Worm (Caenorhabditis elegans) whole organism, L4 larva: ENCODE data around the gene lact-7.

Source experiments
- D1046.2 ChIP-seq: fragments of 200-800 bp; sonication (Bioruptor generic); IDR thresholded peaks from 2 replicates; pipeline ENCODE4 v1.3.6; 2022; ENCODE audit warnings: missing genetic modification characterization, missing compliant biosample characterization
- Y5F2A.4 ChIP-seq: fragments of 200-800 bp; sonication (Bioruptor generic); optimal IDR thresholded peaks from 2 replicates; lab custom pipeline; 2018; ENCODE audit warnings: mild to moderate bottlenecking, missing genetic modification characterization, missing compliant biosample characterization
- aha-1 ChIP-seq: fragments of 150-350 bp; peaks from one replicate; lab custom pipeline; 2014; ENCODE audit warnings: missing biosample characterization, missing genetic modification characterization
- ceh-28 ChIP-seq: fragments of 150-350 bp; optimal IDR thresholded peaks from 2 replicates; lab custom pipeline; 2014; ENCODE audit warnings: missing biosample characterization, missing genetic modification reagents, missing genetic modification characterization
- ceh-44 ChIP-seq: fragments of 200-800 bp; sonication (Bioruptor generic); IDR thresholded peaks from 2 replicates; pipeline ENCODE4 v1.3.6; 2022; ENCODE audit warnings: missing genetic modification reagents, missing genetic modification characterization, missing compliant biosample characterization
- cey-2 ChIP-seq: sonication (generic microtip); optimal IDR thresholded peaks from 3 replicates; lab custom pipeline; 2017; ENCODE audit warnings: missing genetic modification characterization, mild to moderate bottlenecking, missing compliant biosample characterization, antibody characterized with exemption, borderline replicate concordance; ENCODE audit not compliant: insufficient read depth
- daf-16 ChIP-seq, 3 experiments: sonication (generic microtip); optimal IDR thresholded peaks; 2 replicates each; lab custom pipeline; 2016 to 2017; ENCODE audit warnings: missing genetic modification characterization in 3 of 3, missing genetic modification reagents in 3 of 3, mild to moderate bottlenecking in 2 of 3, missing compliant biosample characterization in 2 of 3, missing biosample characterization in 1 of 3, moderate library complexity in 1 of 3
- dmd-6 ChIP-seq: fragments of 200-800 bp; sonication (Bioruptor generic); IDR thresholded peaks from 2 replicates; pipeline ENCODE4 v1.3.6; 2022; ENCODE audit warnings: missing genetic modification reagents, missing genetic modification characterization, missing compliant biosample characterization
- dmd-8 ChIP-seq: fragments of 200-800 bp; sonication (Bioruptor generic); IDR thresholded peaks from 2 replicates; pipeline ENCODE4 v1.3.6; 2022; ENCODE audit warnings: missing genetic modification characterization, missing compliant biosample characterization
- dmd-9 ChIP-seq: fragments of 200-800 bp; sonication (Bioruptor generic); IDR thresholded peaks from 2 replicates; pipeline ENCODE4 v1.3.6; 2022; ENCODE audit warnings: missing genetic modification reagents, missing genetic modification characterization, missing compliant biosample characterization
- dpl-1 ChIP-seq: fragments of 150-350 bp; optimal IDR thresholded peaks from 2 replicates; lab custom pipeline; 2014; ENCODE audit warnings: missing biosample characterization, missing genetic modification reagents, missing genetic modification characterization
- dve-1 ChIP-seq: sonication (generic microtip); optimal IDR thresholded peaks from 2 replicates; lab custom pipeline; 2017; ENCODE audit warnings: antibody characterized with exemption, mild to moderate bottlenecking, missing genetic modification characterization, missing compliant biosample characterization; ENCODE audit not compliant: insufficient read depth
- egl-27 ChIP-seq: sonication (generic microtip); optimal IDR thresholded peaks from 3 replicates; lab custom pipeline; 2017; ENCODE audit warnings: missing biosample characterization, missing genetic modification reagents, missing genetic modification characterization
- gei-8 ChIP-seq: fragments of 200-800 bp; sonication (Bioruptor generic); optimal IDR thresholded peaks from 2 replicates; lab custom pipeline; 2018; ENCODE audit warnings: mild to moderate bottlenecking, missing genetic modification characterization, missing compliant biosample characterization
- hif-1 ChIP-seq, 2 experiments: sonication (generic microtip); optimal IDR thresholded peaks; 2 replicates each; lab custom pipeline; 2016 to 2017; ENCODE audit warnings: missing compliant biosample characterization in 2 of 2, missing genetic modification characterization in 2 of 2, missing genetic modification reagents in 2 of 2, missing genotype in 2 of 2, mild to moderate bottlenecking in 1 of 2
- hlh-11 ChIP-seq: fragments of 200-800 bp; sonication (Bioruptor generic); optimal IDR thresholded peaks from 2 replicates; lab custom pipeline; 2018; ENCODE audit warnings: mild to moderate bottlenecking, missing genetic modification characterization, missing compliant biosample characterization
- hlh-30 ChIP-seq: sonication (generic microtip); optimal IDR thresholded peaks from 2 replicates; lab custom pipeline; 2017; ENCODE audit warnings: antibody characterized with exemption, mild to moderate bottlenecking, missing genetic modification characterization, missing compliant biosample characterization; ENCODE audit not compliant: insufficient read depth
- hmg-1.1 ChIP-seq: fragments of 200-800 bp; sonication (Bioruptor generic); IDR thresholded peaks from 2 replicates; pipeline ENCODE4 v1.3.6; 2022; ENCODE audit warnings: missing genetic modification reagents, missing genetic modification characterization, missing compliant biosample characterization
- jun-1 ChIP-seq: fragments of 150-350 bp; optimal IDR thresholded peaks from 2 replicates; lab custom pipeline; 2014; ENCODE audit warnings: missing biosample characterization, missing genetic modification reagents, missing genetic modification characterization
- lin-15B ChIP-seq: fragments of 150-350 bp; sonication (generic microtip); optimal IDR thresholded peaks from 3 replicates; lab custom pipeline; 2014; ENCODE audit warnings: missing biosample characterization, missing genetic modification characterization
- lir-3 ChIP-seq: sonication (generic microtip); optimal IDR thresholded peaks from 2 replicates; lab custom pipeline; 2016; ENCODE audit warnings: mild to moderate bottlenecking, missing genetic modification characterization, missing compliant biosample characterization
- madf-5 ChIP-seq, 2 experiments: fragments of 200-800 bp; sonication (Bioruptor generic); IDR thresholded peaks; 2 replicates each; pipeline ENCODE4 v1.3.6; 2022; ENCODE audit warnings: missing compliant biosample characterization in 2 of 2, missing genetic modification characterization in 2 of 2
- mdl-1 ChIP-seq, 2 experiments: fragments of 150-350 bp in 1 of 2; sonication (generic microtip) in 1 of 2; optimal IDR thresholded peaks; 2 replicates each; lab custom pipeline; 2014 to 2017; ENCODE audit warnings: missing biosample characterization in 2 of 2, missing genetic modification characterization in 2 of 2
- mxl-2 ChIP-seq: fragments of 200-800 bp; sonication (Bioruptor generic); conservative IDR thresholded peaks from 2 replicates; pipeline ENCODE4 v1.3.6; 2022; ENCODE audit warnings: missing genetic modification reagents, missing genetic modification characterization, missing compliant biosample characterization
- mxl-3 ChIP-seq: fragments of 200-800 bp; sonication (Bioruptor generic); optimal IDR thresholded peaks from 2 replicates; lab custom pipeline; 2018; ENCODE audit warnings: mild to moderate bottlenecking, missing genetic modification characterization, missing compliant biosample characterization
- nhr-10 ChIP-seq: fragments of 150-350 bp; optimal IDR thresholded peaks from 2 replicates; lab custom pipeline; 2014; ENCODE audit warnings: missing biosample characterization, missing genetic modification characterization
- nhr-11 ChIP-seq: fragments of 150-350 bp; optimal IDR thresholded peaks from 2 replicates; lab custom pipeline; 2014; ENCODE audit warnings: missing biosample characterization, missing genetic modification characterization
- nhr-28 ChIP-seq: fragments of 150-350 bp; optimal IDR thresholded peaks from 2 replicates; lab custom pipeline; 2014; ENCODE audit warnings: missing biosample characterization, missing genetic modification characterization
- nhr-41 ChIP-seq: fragments of 200-800 bp; sonication (Bioruptor generic); IDR thresholded peaks from 2 replicates; pipeline ENCODE4 v1.3.6; 2022; ENCODE audit warnings: missing genetic modification reagents, missing genetic modification characterization, missing compliant biosample characterization
- nhr-48 ChIP-seq: sonication (generic microtip); optimal IDR thresholded peaks from 2 replicates; lab custom pipeline; 2016; ENCODE audit warnings: mild to moderate bottlenecking, missing genetic modification characterization, missing compliant biosample characterization
- nhr-77 ChIP-seq: fragments of 150-350 bp; optimal IDR thresholded peaks from 2 replicates; lab custom pipeline; 2014; ENCODE audit warnings: missing biosample characterization, missing genetic modification characterization
- pqm-1 ChIP-seq: sonication (generic microtip); optimal IDR thresholded peaks from 2 replicates; lab custom pipeline; 2017; ENCODE audit warnings: missing biosample characterization, missing genetic modification characterization
- set-16 ChIP-seq: fragments of 200-800 bp; sonication (Bioruptor generic); IDR thresholded peaks from 2 replicates; pipeline ENCODE4 v1.3.6; 2022; ENCODE audit warnings: missing genetic modification reagents, missing genetic modification characterization, missing compliant biosample characterization
- snpc-1.2 ChIP-seq: fragments of 200-800 bp; sonication (Bioruptor generic); IDR thresholded peaks from 2 replicates; pipeline ENCODE4 v1.3.6; 2022; ENCODE audit warnings: missing genetic modification reagents, missing genetic modification characterization, missing compliant biosample characterization
- spr-1 ChIP-seq: sonication (generic microtip); optimal IDR thresholded peaks from 2 replicates; lab custom pipeline; 2016; ENCODE audit warnings: mild to moderate bottlenecking, missing genetic modification characterization, missing compliant biosample characterization
- tra-1 ChIP-seq: fragments of 200-800 bp; sonication (Bioruptor generic); IDR thresholded peaks from 2 replicates; pipeline ENCODE4 v1.3.6; 2022; ENCODE audit warnings: missing genetic modification reagents, missing genetic modification characterization, missing compliant biosample characterization
- unc-130 ChIP-seq: sonication (generic microtip); optimal IDR thresholded peaks from 2 replicates; lab custom pipeline; 2016; ENCODE audit warnings: missing genetic modification reagents, missing genetic modification characterization, missing compliant biosample characterization
- unc-62 ChIP-seq, 3 experiments: fragments of 150-350 bp in 1 of 3; sonication (generic microtip); optimal IDR thresholded peaks in 2 of 3; peaks in 1 of 3; 1 replicate in 1 of 3; 2 replicates in 2 of 3; lab custom pipeline; 2014 to 2017; ENCODE audit warnings: missing biosample characterization in 3 of 3, missing genetic modification characterization in 3 of 3, missing genetic modification reagents in 3 of 3, missing genotype in 1 of 3
- vab-7 ChIP-seq: fragments of 200-800 bp; sonication (Bioruptor generic); IDR thresholded peaks from 2 replicates; pipeline ENCODE4 v1.3.6; 2022; ENCODE audit warnings: missing genetic modification reagents, missing genetic modification characterization, missing compliant biosample characterization
- zag-1 ChIP-seq: fragments of 150-350 bp; optimal IDR thresholded peaks from 2 replicates; lab custom pipeline; 2014; ENCODE audit warnings: missing biosample characterization, missing genetic modification characterization
- zfp-3 ChIP-seq: fragments of 200-800 bp; sonication (Bioruptor generic); conservative IDR thresholded peaks from 2 replicates; pipeline ENCODE4 v1.3.6; 2022; ENCODE audit warnings: missing genetic modification reagents, missing genetic modification characterization, missing compliant biosample characterization
- zip-2 ChIP-seq: fragments of 150-350 bp; optimal IDR thresholded peaks from 2 replicates; lab custom pipeline; 2014; ENCODE audit warnings: missing biosample characterization, missing genetic modification characterization

The lact-7 gene

ce11 chrX:11758809-11759208, at the start of gene lact-7:
Gene lact-7 (plus strand): TSS chrX:11759109.
- no peak for TF ChIP-seq dmd-9
- TF ChIP-seq set-16 (GFP tag; lab: Robert Waterston, UW) = peak; percentile 32; the same call in 1 of the 2 replicates

- TF ChIP-seq D1046.2 (GFP tag; lab: Robert Waterston, UW) = no peak
- TF ChIP-seq zfp-3 (GFP tag; lab: Robert Waterston, UW) = no peak
- TF ChIP-seq hmg-1.1 (GFP tag; lab: Robert Waterston, UW) = 0 out of 2 replicates have a peak, but pooled peaks have one; percentile 22
- peak; percentile 87 for TF ChIP-seq nhr-28
- TF ChIP-seq nhr-10 = peak; percentile 8
- 0 out of 2 replicates have a peak, but pooled peaks have one; percentile 46 for TF ChIP-seq nhr-41 (GFP tag; lab: Robert Waterston, UW)
- TF ChIP-seq aha-1 = peak; percentile 89
- peak; percentile 75 for TF ChIP-seq dve-1 (tag; lab: Kevin White, UChicago)
- TF ChIP-seq lin-15B (tag; lab: Kevin White, UChicago) = no peak
- TF ChIP-seq dmd-8 (GFP tag; lab: Robert Waterston, UW) = no peak
- no peak for TF ChIP-seq gei-8 (GFP tag; lab: Kevin White, UChicago)
- TF ChIP-seq nhr-77 (tag; lab: Kevin White, UChicago) = peak; percentile 29
- peak; percentile 69 for TF ChIP-seq pqm-1 (tag; lab: Kevin White, UChicago)
- no peak for TF ChIP-seq madf-5 (GFP tag; IDR thresholded peaks at IDR 0.05; lab: Robert Waterston, UW)
- no peak for TF ChIP-seq mxl-2 (GFP tag; lab: Robert Waterston, UW)
- peak; percentile 73 for TF ChIP-seq nhr-48
- no peak for TF ChIP-seq vab-7
- TF ChIP-seq lir-3 = no peak
- peak in 1 of 2 experiments; percentile 87 for TF ChIP-seq mdl-1 (tag; optimal IDR thresholded peaks at IDR 0.05; lab: Kevin White, UChicago)
- TF ChIP-seq hlh-11 (tag; lab: Kevin White, UChicago) = peak; percentile 81
- TF ChIP-seq mxl-3 (GFP tag; lab: Kevin White, UChicago) = peak; percentile 95
- no peak for TF ChIP-seq unc-130 (GFP tag; lab: Kevin White, UChicago)
- no peak for TF ChIP-seq ceh-28 (tag; lab: Kevin White, UChicago)
- no peak for TF ChIP-seq egl-27
- no peak for TF ChIP-seq Y5F2A.4 (GFP tag; lab: Kevin White, UChicago)
- TF ChIP-seq daf-16 (GFP tag; optimal IDR thresholded peaks at IDR 0.05; lab: Kevin White, UChicago) = no peak
- peak; percentile 46 for TF ChIP-seq daf-16 (tag; optimal IDR thresholded peaks at IDR 0.05; lab: Kevin White, UChicago)
- TF ChIP-seq spr-1 (tag; lab: Kevin White, UChicago) = no peak
- peak in 1 of 2 experiments; percentile 60 for TF ChIP-seq unc-62 (GFP tag; optimal IDR thresholded peaks at IDR 0.05 in 1 of 2; lab: Kevin White, UChicago)
- no peak for TF ChIP-seq unc-62 (tag; optimal IDR thresholded peaks at IDR 0.05; lab: Kevin White, UChicago)
- TF ChIP-seq cey-2 (tag; lab: Kevin White, UChicago) = no peak
- peak; percentile 96 for TF ChIP-seq dmd-6 (GFP tag; lab: Robert Waterston, UW)
- no peak for TF ChIP-seq snpc-1.2 (GFP tag; lab: Robert Waterston, UW)
- no peak for TF ChIP-seq nhr-11 (tag; lab: Kevin White, UChicago)
- no peak for TF ChIP-seq ceh-44
- TF ChIP-seq hif-1 (tag; optimal IDR thresholded peaks at IDR 0.05; lab: Kevin White, UChicago) = no peak
- TF ChIP-seq zag-1 = no peak
- TF ChIP-seq jun-1 (tag; lab: Kevin White, UChicago) = peak; percentile 18
- no peak for TF ChIP-seq zip-2
- peak; percentile 77 for TF ChIP-seq hlh-30 (tag; lab: Kevin White, UChicago)
- no peak for TF ChIP-seq dpl-1 (GFP tag; lab: Kevin White, UChicago)
- TF ChIP-seq tra-1 (GFP tag; lab: Robert Waterston, UW) = peak; percentile 60; the same call in 1 of the 2 replicates
- TF ChIP-seq, all 104 proteins: peak for 18
Observed at ce11 chrX:11710229-11710628, 48.7 kb upstream of the lact-7 start, which contains the start of gene C44C10.11. Gene C44C10.11 (minus strand): TSS chrX:11710343.
